Worm (Caenorhabditis elegans) whole organism, mixed stage, embryonic: ENCODE measurements around the gene nkb-2.

Source experiments
- blmp-1 ChIP-seq: fragments of 150-350 bp; optimal IDR thresholded peaks from 2 replicates; lab custom pipeline; 2014; ENCODE audit warnings: missing biosample characterization, missing genetic modification characterization
- ces-1 ChIP-seq: fragments of 150-350 bp; optimal IDR thresholded peaks from 2 replicates; lab custom pipeline; 2014; ENCODE audit warnings: missing biosample characterization, missing genetic modification reagents, missing genetic modification characterization
- drap-1 ChIP-seq: fragments of 200-800 bp; sonication (Bioruptor generic); optimal IDR thresholded peaks from 3 replicates; lab custom pipeline; 2018; ENCODE audit warnings: mild to moderate bottlenecking, missing genetic modification characterization, missing compliant biosample characterization
- elt-3 ChIP-seq: fragments of 150-350 bp; optimal IDR thresholded peaks from 2 replicates; lab custom pipeline; 2014; ENCODE audit warnings: missing biosample characterization, missing genetic modification characterization
- ham-2 ChIP-seq: fragments of 200-800 bp; sonication (Bioruptor generic); optimal IDR thresholded peaks from 2 replicates; lab custom pipeline; 2018; ENCODE audit warnings: mild to moderate bottlenecking, missing genetic modification characterization, missing compliant biosample characterization
- lin-13 ChIP-seq: fragments of 150-350 bp; optimal IDR thresholded peaks from 2 replicates; lab custom pipeline; 2014; ENCODE audit warnings: missing biosample characterization, missing genetic modification characterization
- mab-5 ChIP-seq: fragments of 150-350 bp; optimal IDR thresholded peaks from 2 replicates; lab custom pipeline; 2014; ENCODE audit warnings: missing biosample characterization, missing genetic modification characterization
- nhr-237 ChIP-seq: fragments of 150-350 bp; optimal IDR thresholded peaks from 2 replicates; lab custom pipeline; 2014; ENCODE audit warnings: missing biosample characterization, missing genetic modification characterization
- nhr-28 ChIP-seq: fragments of 150-350 bp; optimal IDR thresholded peaks from 2 replicates; lab custom pipeline; 2014; ENCODE audit warnings: missing biosample characterization, missing genetic modification characterization
- pha-4 ChIP-seq: fragments of 150-350 bp; optimal IDR thresholded peaks from 2 replicates; lab custom pipeline; 2018; ENCODE audit warnings: missing biosample characterization, missing genetic modification reagents, missing genetic modification characterization
- snpc-4 ChIP-seq: fragments of 150-350 bp; optimal IDR thresholded peaks from 2 replicates; lab custom pipeline; 2014; ENCODE audit warnings: missing biosample characterization, missing genetic modification characterization
- sptf-1 ChIP-seq: sonication (generic microtip); optimal IDR thresholded peaks from 2 replicates; lab custom pipeline; 2017; ENCODE audit warnings: mild to moderate bottlenecking, missing genetic modification characterization, moderate library complexity, missing compliant biosample characterization
- unc-62 ChIP-seq: fragments of 150-350 bp; optimal IDR thresholded peaks from 2 replicates; lab custom pipeline; 2014; ENCODE audit warnings: missing biosample characterization, missing genetic modification reagents, missing genetic modification characterization
- ztf-11 ChIP-seq: fragments of 150-350 bp; optimal IDR thresholded peaks from 2 replicates; lab custom pipeline; 2014; ENCODE audit warnings: missing biosample characterization, missing genetic modification characterization

- no peak for TF ChIP-seq pha-4 (tag; lab: Kevin White, UChicago)
- TF ChIP-seq unc-62 (GFP tag; lab: Kevin White, UChicago): no peak
- no peak for TF ChIP-seq drap-1 (GFP tag; lab: Kevin White, UChicago)
- TF ChIP-seq snpc-4 (tag; lab: Kevin White, UChicago): no peak
- TF ChIP-seq mab-5: no peak
- no peak for TF ChIP-seq nhr-237 (tag; lab: Kevin White, UChicago)
- no peak for TF ChIP-seq blmp-1 (tag; lab: Kevin White, UChicago)
- no peak for TF ChIP-seq lin-13 (tag; lab: Kevin White, UChicago)
- TF ChIP-seq ces-1 (GFP tag; lab: Kevin White, UChicago): no peak
- no peak for TF ChIP-seq ztf-11 (tag; lab: Kevin White, UChicago)
- no peak for TF ChIP-seq nhr-28 (tag; lab: Kevin White, UChicago)
- TF ChIP-seq ham-2 (GFP tag; lab: Kevin White, UChicago): no peak
- TF ChIP-seq sptf-1: no peak
- TF ChIP-seq elt-3 (tag; lab: Kevin White, UChicago): no peak
Measured at ce11 chrIV:10564613-10565012, 26.1 kb upstream of the nkb-2 start.
